Worm (Caenorhabditis elegans) whole organism, young adult: ENCODE results near the gene E04F6.8.
A peak's percentile ranks its signal among the peaks of the same experiment; 100 is the strongest.

Experiments
- C17E4.6 ChIP-seq: fragments of 200-800 bp; sonication (Bioruptor generic); IDR thresholded peaks from 2 replicates; pipeline ENCODE4 v1.3.6; 2022; ENCODE audit warnings: missing genetic modification reagents, missing genetic modification characterization, missing compliant biosample characterization
- F33H1.4 ChIP-seq: fragments of 200-800 bp; sonication (Bioruptor generic); IDR thresholded peaks from 2 replicates; pipeline ENCODE4 v1.3.6; 2022; ENCODE audit warnings: missing genetic modification reagents, missing genetic modification characterization, missing compliant biosample characterization
- F37B4.10 ChIP-seq: fragments of 200-800 bp; sonication (Bioruptor generic); IDR thresholded peaks from 2 replicates; pipeline ENCODE4 v1.3.6; 2022; ENCODE audit warnings: missing genetic modification characterization, missing compliant biosample characterization
- F39B2.1 ChIP-seq: fragments of 200-800 bp; sonication (Bioruptor generic); IDR thresholded peaks from 2 replicates; pipeline ENCODE4 v1.3.6; 2022; ENCODE audit warnings: missing genetic modification reagents, missing genetic modification characterization, missing compliant biosample characterization
- F49E8.2 ChIP-seq: sonication (generic microtip); optimal IDR thresholded peaks from 3 replicates; lab custom pipeline; 2017; ENCODE audit warnings: missing genetic modification characterization, mild to moderate bottlenecking, missing compliant biosample characterization, antibody characterized with exemption, moderate library complexity; ENCODE audit not compliant: insufficient read depth
- F52B5.7 ChIP-seq: sonication (generic microtip); optimal IDR thresholded peaks from 2 replicates; lab custom pipeline; 2016; ENCODE audit warnings: mild to moderate bottlenecking, missing genetic modification characterization, missing compliant biosample characterization
- F57C9.4 ChIP-seq: sonication (generic microtip); optimal IDR thresholded peaks from 2 replicates; lab custom pipeline; 2017; ENCODE audit warnings: mild to moderate bottlenecking, missing genetic modification characterization, missing compliant biosample characterization
- T07F8.4 ChIP-seq: sonication (generic microtip); optimal IDR thresholded peaks from 2 replicates; lab custom pipeline; 2016; ENCODE audit warnings: mild to moderate bottlenecking, missing genetic modification characterization, moderate library complexity, missing compliant biosample characterization
- T26A5.8 ChIP-seq: sonication (generic microtip); optimal IDR thresholded peaks from 2 replicates; lab custom pipeline; 2016; ENCODE audit warnings: missing genetic modification characterization, missing compliant biosample characterization
- Y56A3A.18 ChIP-seq: fragments of 200-800 bp; sonication (Bioruptor generic); IDR thresholded peaks from 2 replicates; pipeline ENCODE4 v1.3.6; 2022; ENCODE audit warnings: missing genetic modification reagents, missing genetic modification characterization, missing compliant biosample characterization
- Y79H2A.3 ChIP-seq: fragments of 200-800 bp; sonication (Bioruptor generic); conservative IDR thresholded peaks from 2 replicates; pipeline ENCODE4 v1.3.6; 2022; ENCODE audit warnings: missing genetic modification reagents, missing genetic modification characterization, missing compliant biosample characterization
- ZK185.1 ChIP-seq: sonication (generic microtip); optimal IDR thresholded peaks from 2 replicates; lab custom pipeline; 2016; ENCODE audit warnings: mild to moderate bottlenecking, missing genetic modification characterization, missing compliant biosample characterization; ENCODE audit not compliant: poor library complexity, severe bottlenecking
- aptf-3 ChIP-seq: fragments of 200-800 bp; sonication (Bioruptor generic); IDR thresholded peaks from 2 replicates; pipeline ENCODE4 v1.3.6; 2022; ENCODE audit warnings: missing genetic modification characterization, missing compliant biosample characterization
- attf-5 ChIP-seq: fragments of 200-800 bp; sonication (Bioruptor generic); optimal IDR thresholded peaks from 2 replicates; lab custom pipeline; 2018; ENCODE audit warnings: mild to moderate bottlenecking, missing genetic modification characterization, missing compliant biosample characterization
- cebp-1 ChIP-seq, 2 experiments: fragments of 200-800 bp in 1 of 2; sonication (Bioruptor generic) in 1 of 2; sonication (generic microtip) in 1 of 2; IDR thresholded peaks in 1 of 2; optimal IDR thresholded peaks in 1 of 2; 2 replicates each; pipeline versions ENCODE4 v1.3.6 to Lab custom; 2017 to 2022; ENCODE audit warnings: missing compliant biosample characterization in 2 of 2, missing genetic modification characterization in 2 of 2, mild to moderate bottlenecking in 1 of 2, missing genetic modification reagents in 1 of 2, moderate library complexity in 1 of 2
- dox-1 ChIP-seq: fragments of 200-800 bp; sonication (Bioruptor generic); IDR thresholded peaks from 2 replicates; pipeline ENCODE4 v1.3.6; 2022; ENCODE audit warnings: missing genetic modification reagents, missing genetic modification characterization, missing compliant biosample characterization
- dpl-1 ChIP-seq: fragments of 150-350 bp; optimal IDR thresholded peaks from 2 replicates; lab custom pipeline; 2014; ENCODE audit warnings: missing biosample characterization, missing genetic modification reagents, missing genetic modification characterization
- efl-1 ChIP-seq: fragments of 150-350 bp; optimal IDR thresholded peaks from 2 replicates; lab custom pipeline; 2014; ENCODE audit warnings: missing biosample characterization, missing genetic modification reagents, missing genetic modification characterization
- egl-44 ChIP-seq: fragments of 200-800 bp; sonication (Bioruptor generic); IDR thresholded peaks from 2 replicates; pipeline ENCODE4 v1.3.6; 2022; ENCODE audit warnings: missing genetic modification reagents, missing genetic modification characterization, missing compliant biosample characterization
- egrh-3 ChIP-seq: fragments of 200-800 bp; sonication (Bioruptor generic); IDR thresholded peaks from 2 replicates; pipeline ENCODE4 v1.3.6; 2022; ENCODE audit warnings: missing genetic modification reagents, missing genetic modification characterization, missing compliant biosample characterization
- ekl-4 ChIP-seq: fragments of 200-800 bp; sonication (Bioruptor generic); IDR thresholded peaks from 2 replicates; pipeline ENCODE4 v1.3.6; 2022; ENCODE audit warnings: missing genetic modification reagents, missing genetic modification characterization, missing compliant biosample characterization
- fkh-3 ChIP-seq: sonication (generic microtip); optimal IDR thresholded peaks from 2 replicates; lab custom pipeline; 2016; ENCODE audit warnings: mild to moderate bottlenecking, missing genetic modification characterization, missing compliant biosample characterization
- hmg-1.2 ChIP-seq: fragments of 200-800 bp; sonication (Bioruptor generic); IDR thresholded peaks from 2 replicates; pipeline ENCODE4 v1.3.6; 2022; ENCODE audit warnings: missing genetic modification reagents, missing genetic modification characterization, missing compliant biosample characterization
- hrde-1 ChIP-seq: sonication (generic microtip); optimal IDR thresholded peaks from 2 replicates; lab custom pipeline; 2016; ENCODE audit warnings: missing genetic modification characterization, mild to moderate bottlenecking, missing compliant biosample characterization, moderate library complexity, missing genotype, missing genetic modification reagents, borderline replicate concordance
- lsy-27 ChIP-seq: sonication (generic microtip); optimal IDR thresholded peaks from 2 replicates; lab custom pipeline; 2017; ENCODE audit warnings: missing genetic modification characterization, mild to moderate bottlenecking, missing compliant biosample characterization, antibody characterized with exemption, missing genotype, borderline replicate concordance; ENCODE audit not compliant: insufficient read depth
- madf-6 ChIP-seq: fragments of 200-800 bp; sonication (Bioruptor generic); IDR thresholded peaks from 2 replicates; pipeline ENCODE4 v1.3.6; 2022; ENCODE audit warnings: missing genetic modification reagents, missing genetic modification characterization, missing compliant biosample characterization
- madf-8 ChIP-seq: fragments of 200-800 bp; sonication (Bioruptor generic); conservative IDR thresholded peaks from 2 replicates; pipeline ENCODE4 v1.3.6; 2022; ENCODE audit warnings: missing genetic modification reagents, missing genetic modification characterization, missing compliant biosample characterization
- mes-4 ChIP-seq: sonication (generic microtip); optimal IDR thresholded peaks from 2 replicates; lab custom pipeline; 2016; ENCODE audit warnings: missing genotype, missing genetic modification characterization, missing compliant biosample characterization
- mxl-1 ChIP-seq: sonication (generic microtip); optimal IDR thresholded peaks from 2 replicates; lab custom pipeline; 2016; ENCODE audit warnings: missing genetic modification characterization, missing compliant biosample characterization
- nfya-1 ChIP-seq: sonication (generic microtip); optimal IDR thresholded peaks from 2 replicates; lab custom pipeline; 2017; ENCODE audit warnings: antibody characterized with exemption, missing compliant biosample characterization, missing genetic modification characterization, borderline replicate concordance; ENCODE audit not compliant: insufficient read depth
- nhr-27 ChIP-seq: fragments of 200-800 bp; sonication (Bioruptor generic); optimal IDR thresholded peaks from 2 replicates; lab custom pipeline; 2018; ENCODE audit warnings: mild to moderate bottlenecking, missing genetic modification characterization, moderate library complexity, missing compliant biosample characterization
- rcor-1 ChIP-seq: fragments of 200-800 bp; sonication (Bioruptor generic); IDR thresholded peaks from 2 replicates; pipeline ENCODE4 v1.3.6; 2022; ENCODE audit warnings: missing genetic modification reagents, missing genetic modification characterization, missing compliant biosample characterization
- sea-2 ChIP-seq: fragments of 200-800 bp; sonication (Bioruptor generic); IDR thresholded peaks from 2 replicates; pipeline ENCODE4 v1.3.6; 2022; ENCODE audit warnings: missing genetic modification characterization, missing compliant biosample characterization
- snpc-3.4 ChIP-seq: sonication (generic microtip); optimal IDR thresholded peaks from 2 replicates; lab custom pipeline; 2017; ENCODE audit warnings: missing genetic modification characterization, mild to moderate bottlenecking, missing compliant biosample characterization, antibody characterized with exemption, moderate library complexity, missing genotype, missing genetic modification reagents
- tbp1 ChIP-seq: fragments of 200-800 bp; sonication (Bioruptor generic); optimal IDR thresholded peaks from 2 replicates; lab custom pipeline; 2018; ENCODE audit warnings: mild to moderate bottlenecking, missing genetic modification characterization, missing compliant biosample characterization
- zfh-2 ChIP-seq: fragments of 200-800 bp; sonication (Bioruptor generic); conservative IDR thresholded peaks from 2 replicates; pipeline ENCODE4 v1.3.6; 2022; ENCODE audit warnings: missing genetic modification reagents, missing genetic modification characterization, missing compliant biosample characterization
- ztf-22 ChIP-seq: fragments of 200-800 bp; sonication (Bioruptor generic); optimal IDR thresholded peaks from 2 replicates; lab custom pipeline; 2018; ENCODE audit warnings: mild to moderate bottlenecking, missing genetic modification characterization, moderate library complexity, missing compliant biosample characterization
- ztf-25 ChIP-seq: fragments of 200-800 bp; sonication (Bioruptor generic); IDR thresholded peaks from 2 replicates; pipeline ENCODE4 v1.3.6; 2022; ENCODE audit warnings: missing genetic modification reagents, missing genetic modification characterization, missing compliant biosample characterization
- ztf-26 ChIP-seq: sonication (generic microtip); optimal IDR thresholded peaks from 2 replicates; lab custom pipeline; 2017; ENCODE audit warnings: missing genetic modification characterization, missing compliant biosample characterization
- ztf-3 ChIP-seq: fragments of 200-800 bp; sonication (Bioruptor generic); optimal IDR thresholded peaks from 2 replicates; lab custom pipeline; 2018; ENCODE audit warnings: mild to moderate bottlenecking, missing genetic modification characterization, missing compliant biosample characterization
- ztf-6 ChIP-seq: fragments of 200-800 bp; sonication (Bioruptor generic); IDR thresholded peaks from 2 replicates; pipeline ENCODE4 v1.3.6; 2022; ENCODE audit warnings: missing genetic modification reagents, missing genetic modification characterization, missing compliant biosample characterization

The E04F6.8 gene

DNA sequence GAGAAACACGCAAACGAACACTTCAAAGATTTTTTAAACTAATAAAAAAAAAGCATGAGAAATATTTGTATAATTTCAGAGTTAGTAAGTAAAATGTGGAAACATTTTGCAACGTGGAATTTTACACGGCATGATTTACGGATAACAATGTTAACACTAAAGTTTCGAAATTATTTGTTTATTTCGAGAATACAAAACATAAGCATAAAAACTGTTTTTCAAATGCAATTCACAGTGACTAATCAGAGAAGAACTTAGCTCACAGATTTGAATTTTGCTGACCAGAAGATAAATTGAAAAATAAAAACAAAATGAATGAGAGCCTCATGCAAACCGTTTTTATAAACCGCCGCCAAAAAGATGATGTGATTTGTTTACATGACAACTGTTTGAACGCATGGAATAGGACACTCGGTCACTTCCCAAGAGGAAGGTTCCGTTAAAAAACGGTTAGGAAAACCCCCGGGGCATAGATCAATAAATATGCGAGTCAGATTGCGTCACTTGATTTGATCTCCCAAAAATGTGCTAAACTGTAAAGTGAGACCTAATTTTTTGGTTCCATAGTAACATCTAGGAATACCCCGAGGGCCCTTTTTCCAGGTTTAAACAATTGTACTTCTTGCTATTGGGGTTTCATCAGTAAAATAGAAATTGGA is 14.8 kb upstream of the E04F6.8 start, which contains the start of gene clh-3 (continued):
- TF ChIP-seq Y79H2A.3 = no peak
- no peak for TF ChIP-seq F33H1.4 (GFP tag; lab: Robert Waterston, UW)
- TF ChIP-seq madf-6 (GFP tag; lab: Robert Waterston, UW) = peak; percentile 60
- TF ChIP-seq madf-8 (GFP tag; lab: Robert Waterston, UW) = peak; percentile 36
- no peak for TF ChIP-seq F49E8.2
- no peak for TF ChIP-seq rcor-1 (GFP tag; lab: Robert Waterston, UW)
- no peak for TF ChIP-seq F57C9.4 (tag; lab: Kevin White, UChicago)
- peak; percentile 61 for TF ChIP-seq efl-1 (GFP tag; lab: Kevin White, UChicago)
- no peak for TF ChIP-seq F52B5.7
- TF ChIP-seq cebp-1 (GFP tag; IDR thresholded peaks at IDR 0.05; lab: Robert Waterston, UW) = no peak
- no peak for TF ChIP-seq cebp-1 (tag; optimal IDR thresholded peaks at IDR 0.05; lab: Kevin White, UChicago)

DNA sequence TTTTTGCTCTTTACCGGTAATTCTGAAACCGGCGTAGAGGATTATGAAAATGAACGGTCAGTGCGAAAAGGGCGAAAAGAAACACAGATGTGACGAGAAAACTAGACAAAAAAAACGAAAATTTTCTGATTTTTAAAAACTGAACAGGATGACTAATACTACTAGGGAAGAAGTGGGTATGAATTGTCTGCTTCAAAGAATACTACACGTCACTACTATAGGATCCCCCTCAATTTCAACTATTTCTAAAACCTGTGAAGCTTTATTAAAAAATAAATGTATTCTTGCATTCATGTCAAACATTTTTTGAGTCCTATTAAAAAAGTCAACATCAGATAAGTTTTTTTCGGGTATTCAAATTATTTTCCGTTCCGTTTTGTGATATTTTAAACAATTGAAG is 12.9 kb upstream of the E04F6.8 start:
- no peak for TF ChIP-seq ztf-6

DNA sequence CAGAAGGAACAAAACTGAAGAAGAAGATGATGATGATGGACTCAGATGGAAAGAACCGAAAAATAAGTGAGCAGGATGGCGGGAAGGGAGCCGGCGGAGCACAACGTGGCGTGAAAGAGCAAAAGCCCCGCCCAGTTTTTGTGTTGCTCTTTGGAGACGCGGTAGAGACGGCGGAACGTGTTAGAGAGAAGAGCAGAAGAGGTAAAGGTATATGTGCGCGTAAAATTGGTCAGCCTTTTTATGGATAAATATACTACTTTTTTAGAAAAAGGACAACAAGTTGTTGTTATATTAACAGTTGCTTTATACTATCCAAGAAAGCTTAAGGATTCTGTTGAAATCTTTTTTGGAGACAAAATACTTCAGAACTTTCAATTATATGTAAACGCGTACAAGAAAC is 5.9 kb upstream of the E04F6.8 start, which contains the start of gene E04F6.10:
Gene E04F6.10 (minus strand): TSS at position 101 of the 400 bp plus-strand sequence.
- no peak for TF ChIP-seq dox-1 (GFP tag; lab: Robert Waterston, UW)
- TF ChIP-seq T26A5.8 = no peak
- no peak for TF ChIP-seq hmg-1.2 (GFP tag; lab: Robert Waterston, UW)
- TF ChIP-seq F52B5.7 = no peak

DNA sequence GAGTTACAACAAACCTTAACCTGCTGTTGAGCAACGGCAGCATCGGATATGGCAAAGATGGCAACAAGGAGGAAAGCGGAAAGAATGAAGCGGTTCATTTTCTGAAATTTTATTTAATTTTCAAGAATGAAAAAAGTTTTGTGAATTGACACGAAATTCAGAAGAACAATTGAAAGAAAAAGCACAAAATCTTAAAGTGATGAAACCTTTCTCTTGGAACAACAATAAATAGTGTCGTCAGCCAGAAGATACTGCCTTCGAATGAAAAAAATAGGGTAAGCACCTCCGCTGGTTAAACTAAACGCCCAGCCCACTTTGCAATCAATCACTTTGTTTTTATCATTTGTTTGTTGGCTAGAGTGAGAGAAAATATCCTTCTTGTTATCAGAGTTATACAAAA is 879 bp upstream of the E04F6.8 start, which contains the start of gene E04F6.9:
Gene E04F6.9 (minus strand): TSS at position 101 of the 400 bp plus-strand sequence.
- TF ChIP-seq attf-5 = no peak
- TF ChIP-seq Y79H2A.3 = no peak
- TF ChIP-seq hrde-1 = no peak
- TF ChIP-seq ZK185.1 = no peak
- TF ChIP-seq rcor-1 (GFP tag; lab: Robert Waterston, UW) = no peak
- TF ChIP-seq ztf-25 = no peak
- no peak for TF ChIP-seq ztf-22
- TF ChIP-seq T07F8.4 (tag; lab: Kevin White, UChicago) = no peak
- TF ChIP-seq snpc-3.4 (tag; lab: Kevin White, UChicago) = no peak
- TF ChIP-seq sea-2 (GFP tag; lab: Robert Waterston, UW) = no peak
- no peak for TF ChIP-seq lsy-27 (tag; lab: Kevin White, UChicago)
- TF ChIP-seq F37B4.10 (GFP tag; lab: Robert Waterston, UW) = no peak
- no peak for TF ChIP-seq egl-44
- TF ChIP-seq Y56A3A.18 (GFP tag; lab: Robert Waterston, UW) = no peak
- no peak for TF ChIP-seq nfya-1 (tag; lab: Kevin White, UChicago)
- no peak for TF ChIP-seq ztf-26 (tag; lab: Kevin White, UChicago)
- TF ChIP-seq, all 124 proteins: peak for 0

DNA sequence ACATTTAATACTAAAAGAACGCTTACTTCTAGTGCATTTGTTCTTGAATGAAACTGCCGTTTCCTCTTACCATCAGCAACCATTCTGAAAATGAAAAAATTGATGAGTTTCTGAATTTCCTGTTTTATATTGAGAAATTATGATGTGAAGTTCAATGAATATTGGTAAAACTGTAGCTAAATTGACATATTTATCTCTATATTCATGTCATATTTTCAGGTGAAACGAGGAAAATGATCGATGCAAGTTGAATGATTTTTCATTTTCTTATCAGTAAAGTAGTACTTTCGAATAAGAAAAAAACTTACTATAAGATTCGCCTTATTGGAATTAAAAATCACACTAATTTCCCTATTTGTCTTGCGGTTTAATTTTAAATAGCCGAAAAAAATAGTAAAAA is 993 bp downstream of the E04F6.8 start, which contains the start of gene E04F6.15:
Gene E04F6.15 (minus strand): TSS at position 101 of the 400 bp plus-strand sequence.
- no peak for TF ChIP-seq ztf-3
- TF ChIP-seq dpl-1 (GFP tag; lab: Kevin White, UChicago) = no peak
- TF ChIP-seq F57C9.4 (tag; lab: Kevin White, UChicago) = no peak
- TF ChIP-seq F39B2.1 (GFP tag; lab: Robert Waterston, UW) = no peak
- TF ChIP-seq aptf-3 (GFP tag; lab: Robert Waterston, UW) = no peak
- no peak for TF ChIP-seq C17E4.6 (GFP tag; lab: Robert Waterston, UW)
- TF ChIP-seq mxl-1 = no peak
- no peak for TF ChIP-seq egrh-3 (GFP tag; lab: Robert Waterston, UW)
- TF ChIP-seq tbp1 (GFP tag; lab: Kevin White, UChicago) = no peak
- no peak for TF ChIP-seq mes-4 (tag; lab: Kevin White, UChicago)
- no peak for TF ChIP-seq fkh-3 (tag; lab: Kevin White, UChicago)
- no peak for TF ChIP-seq ekl-4 (GFP tag; lab: Robert Waterston, UW)
- no peak for TF ChIP-seq madf-6 (GFP tag; lab: Robert Waterston, UW)
- TF ChIP-seq sea-2 (GFP tag; lab: Robert Waterston, UW) = no peak
- TF ChIP-seq nhr-27 = no peak
- no peak for TF ChIP-seq zfh-2 (GFP tag; lab: Robert Waterston, UW)
- TF ChIP-seq cebp-1 (GFP tag; IDR thresholded peaks at IDR 0.05; lab: Robert Waterston, UW) = no peak
- TF ChIP-seq cebp-1 (tag; optimal IDR thresholded peaks at IDR 0.05; lab: Kevin White, UChicago) = no peak
